Worm (Caenorhabditis elegans): ENCODE results near the gene C33E10.10.

DNA sequence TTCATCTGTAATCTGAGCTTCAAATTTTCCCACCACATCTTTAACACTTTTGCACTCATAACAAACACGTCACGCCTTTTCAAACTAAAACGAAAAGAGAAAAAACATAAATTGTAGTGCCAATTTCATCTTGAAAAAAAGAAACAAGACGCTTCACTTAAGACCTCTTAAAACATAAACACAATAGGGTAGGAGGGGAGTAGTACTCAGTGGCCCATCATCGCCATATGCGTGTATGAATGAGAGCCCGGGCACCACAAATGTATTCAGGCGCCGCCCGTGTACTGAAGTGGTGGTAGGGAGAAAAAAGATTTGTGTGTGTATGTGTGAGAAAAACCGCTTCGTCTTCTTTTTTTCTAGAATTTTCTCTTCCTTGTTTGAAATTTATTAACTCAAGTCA lies 25.4 kb upstream of the C33E10.10 start:
- TF ChIP-seq ama-1 (optimal IDR thresholded peaks at IDR 0.05): no peak
- no peak for TF ChIP-seq lin-15B (tag; optimal IDR thresholded peaks at IDR 0.05)
- no peak for TF ChIP-seq nhr-11 (tag; optimal IDR thresholded peaks at IDR 0.05)
- TF ChIP-seq lir-3 (tag; optimal IDR thresholded peaks at IDR 0.05): no peak
- TF ChIP-seq madf-9 (GFP tag; conservative IDR thresholded peaks at IDR 0.05): no peak
- TF ChIP-seq nhr-10 (tag; optimal IDR thresholded peaks at IDR 0.05): no peak
- no peak for TF ChIP-seq ctbp-1 (GFP tag; IDR thresholded peaks at IDR 0.05)
- TF ChIP-seq dmd-6 (GFP tag; IDR thresholded peaks at IDR 0.05): no peak
- no peak for TF ChIP-seq gei-8 (GFP tag; optimal IDR thresholded peaks at IDR 0.05)
